Worm (Caenorhabditis elegans) whole organism, young adult: Measurements from ENCODE around the gene fat-6.

Source experiments
- B0261.1 ChIP-seq: sonication (generic microtip); optimal IDR thresholded peaks from 2 replicates; lab custom pipeline; 2016; ENCODE audit warnings: mild to moderate bottlenecking, missing genetic modification characterization, moderate library complexity, missing compliant biosample characterization
- B0336.3 ChIP-seq: fragments of 200-800 bp; sonication (Bioruptor generic); IDR thresholded peaks from 2 replicates; pipeline ENCODE4 v1.3.6; 2022; ENCODE audit warnings: missing genetic modification characterization, missing compliant biosample characterization
- F10E7.11 ChIP-seq: sonication (generic microtip); optimal IDR thresholded peaks from 2 replicates; lab custom pipeline; 2017; ENCODE audit warnings: mild to moderate bottlenecking, missing genetic modification characterization, moderate library complexity, missing compliant biosample characterization
- F23B12.7 ChIP-seq: sonication (generic microtip); optimal IDR thresholded peaks from 2 replicates; lab custom pipeline; 2017; ENCODE audit warnings: missing genetic modification characterization, mild to moderate bottlenecking, missing compliant biosample characterization, antibody characterized with exemption, moderate library complexity; ENCODE audit not compliant: insufficient read depth
- F33H1.4 ChIP-seq: fragments of 200-800 bp; sonication (Bioruptor generic); IDR thresholded peaks from 2 replicates; pipeline ENCODE4 v1.3.6; 2022; ENCODE audit warnings: missing genetic modification reagents, missing genetic modification characterization, missing compliant biosample characterization
- F37B4.10 ChIP-seq: fragments of 200-800 bp; sonication (Bioruptor generic); IDR thresholded peaks from 2 replicates; pipeline ENCODE4 v1.3.6; 2022; ENCODE audit warnings: missing genetic modification characterization, missing compliant biosample characterization
- F39B2.1 ChIP-seq: fragments of 200-800 bp; sonication (Bioruptor generic); IDR thresholded peaks from 2 replicates; pipeline ENCODE4 v1.3.6; 2022; ENCODE audit warnings: missing genetic modification reagents, missing genetic modification characterization, missing compliant biosample characterization
- F55B11.4 ChIP-seq: sonication (generic microtip); optimal IDR thresholded peaks from 2 replicates; lab custom pipeline; 2016; ENCODE audit warnings: missing compliant biosample characterization, missing genetic modification characterization, borderline replicate concordance; ENCODE audit not compliant: insufficient read depth
- K11D2.4 ChIP-seq: fragments of 200-800 bp; sonication (Bioruptor generic); IDR thresholded peaks from 2 replicates; pipeline ENCODE4 v1.3.6; 2022; ENCODE audit warnings: missing genetic modification reagents, missing genetic modification characterization, missing compliant biosample characterization
- T07F8.4 ChIP-seq: sonication (generic microtip); optimal IDR thresholded peaks from 2 replicates; lab custom pipeline; 2016; ENCODE audit warnings: mild to moderate bottlenecking, missing genetic modification characterization, moderate library complexity, missing compliant biosample characterization
- Y53F4B.3 ChIP-seq: fragments of 200-800 bp; sonication (Bioruptor generic); IDR thresholded peaks from 2 replicates; pipeline ENCODE4 v1.3.6; 2022; ENCODE audit warnings: missing genetic modification reagents, missing genetic modification characterization, missing compliant biosample characterization
- Y56A3A.18 ChIP-seq: fragments of 200-800 bp; sonication (Bioruptor generic); IDR thresholded peaks from 2 replicates; pipeline ENCODE4 v1.3.6; 2022; ENCODE audit warnings: missing genetic modification reagents, missing genetic modification characterization, missing compliant biosample characterization
- Y67H2A.10 ChIP-seq: fragments of 200-800 bp; sonication (Bioruptor generic); conservative IDR thresholded peaks from 2 replicates; pipeline ENCODE4 v1.3.6; 2022; ENCODE audit warnings: missing genetic modification reagents, missing genetic modification characterization, missing compliant biosample characterization
- aptf-3 ChIP-seq: fragments of 200-800 bp; sonication (Bioruptor generic); IDR thresholded peaks from 2 replicates; pipeline ENCODE4 v1.3.6; 2022; ENCODE audit warnings: missing genetic modification characterization, missing compliant biosample characterization
- athp-1 ChIP-seq: sonication (generic microtip); optimal IDR thresholded peaks from 2 replicates; lab custom pipeline; 2017; ENCODE audit warnings: mild to moderate bottlenecking, missing genetic modification characterization, missing compliant biosample characterization
- attf-3 ChIP-seq: fragments of 200-800 bp; sonication (Bioruptor generic); conservative IDR thresholded peaks from 2 replicates; pipeline ENCODE4 v1.3.6; 2022; ENCODE audit warnings: missing genetic modification reagents, missing genetic modification characterization, missing compliant biosample characterization
- bed-1 ChIP-seq: fragments of 200-800 bp; sonication (Bioruptor generic); IDR thresholded peaks from 2 replicates; pipeline ENCODE4 v1.3.6; 2022; ENCODE audit warnings: missing genetic modification reagents, missing genetic modification characterization, missing compliant biosample characterization
- cebp-1 ChIP-seq, 2 experiments: fragments of 200-800 bp in 1 of 2; sonication (Bioruptor generic) in 1 of 2; sonication (generic microtip) in 1 of 2; IDR thresholded peaks in 1 of 2; optimal IDR thresholded peaks in 1 of 2; 2 replicates each; pipeline versions ENCODE4 v1.3.6 to Lab custom; 2017 to 2022; ENCODE audit warnings: missing compliant biosample characterization in 2 of 2, missing genetic modification characterization in 2 of 2, mild to moderate bottlenecking in 1 of 2, missing genetic modification reagents in 1 of 2, moderate library complexity in 1 of 2
- ceh-91 ChIP-seq: fragments of 200-800 bp; sonication (Bioruptor generic); IDR thresholded peaks from 2 replicates; pipeline ENCODE4 v1.3.6; 2022; ENCODE audit warnings: missing genetic modification reagents, missing genetic modification characterization, missing compliant biosample characterization
- dox-1 ChIP-seq: fragments of 200-800 bp; sonication (Bioruptor generic); IDR thresholded peaks from 2 replicates; pipeline ENCODE4 v1.3.6; 2022; ENCODE audit warnings: missing genetic modification reagents, missing genetic modification characterization, missing compliant biosample characterization
- efl-1 ChIP-seq: fragments of 150-350 bp; optimal IDR thresholded peaks from 2 replicates; lab custom pipeline; 2014; ENCODE audit warnings: missing biosample characterization, missing genetic modification reagents, missing genetic modification characterization
- egrh-3 ChIP-seq: fragments of 200-800 bp; sonication (Bioruptor generic); IDR thresholded peaks from 2 replicates; pipeline ENCODE4 v1.3.6; 2022; ENCODE audit warnings: missing genetic modification reagents, missing genetic modification characterization, missing compliant biosample characterization
- ekl-4 ChIP-seq: fragments of 200-800 bp; sonication (Bioruptor generic); IDR thresholded peaks from 2 replicates; pipeline ENCODE4 v1.3.6; 2022; ENCODE audit warnings: missing genetic modification reagents, missing genetic modification characterization, missing compliant biosample characterization
- hlh-12 ChIP-seq: sonication (generic microtip); optimal IDR thresholded peaks from 2 replicates; lab custom pipeline; 2016; ENCODE audit warnings: missing genetic modification characterization, missing compliant biosample characterization
- hlh-26 ChIP-seq: fragments of 200-800 bp; sonication (Bioruptor generic); conservative IDR thresholded peaks from 2 replicates; pipeline ENCODE4 v1.3.6; 2022; ENCODE audit warnings: missing genetic modification reagents, missing genetic modification characterization, missing compliant biosample characterization
- hrde-1 ChIP-seq: sonication (generic microtip); optimal IDR thresholded peaks from 2 replicates; lab custom pipeline; 2016; ENCODE audit warnings: missing genetic modification characterization, mild to moderate bottlenecking, missing compliant biosample characterization, moderate library complexity, missing genotype, missing genetic modification reagents, borderline replicate concordance
- hsf-1 ChIP-seq: fragments of 200-800 bp; sonication (Bioruptor generic); IDR thresholded peaks from 2 replicates; pipeline ENCODE4 v1.3.6; 2022; ENCODE audit warnings: missing genetic modification reagents, missing genetic modification characterization, missing compliant biosample characterization
- lin-26 ChIP-seq: fragments of 200-800 bp; sonication (Bioruptor generic); IDR thresholded peaks from 2 replicates; pipeline ENCODE4 v1.3.6; 2022; ENCODE audit warnings: missing genetic modification reagents, missing genetic modification characterization, missing compliant biosample characterization
- lin-35 ChIP-seq, 3 experiments: fragments of 150-350 bp in 2 of 3; sonication (generic microtip) in 1 of 3; optimal IDR thresholded peaks; 2 replicates each; lab custom pipeline; 2014 to 2018; ENCODE audit warnings: missing biosample characterization in 3 of 3, missing genetic modification characterization in 3 of 3, missing genetic modification reagents in 3 of 3
- lir-1 ChIP-seq: fragments of 200-800 bp; sonication (Bioruptor generic); conservative IDR thresholded peaks from 2 replicates; pipeline ENCODE4 v1.3.6; 2022; ENCODE audit warnings: missing genetic modification reagents, missing genetic modification characterization, missing compliant biosample characterization
- lsl-1 ChIP-seq: fragments of 200-800 bp; sonication (Bioruptor generic); optimal IDR thresholded peaks from 2 replicates; lab custom pipeline; 2018; ENCODE audit warnings: mild to moderate bottlenecking, missing genetic modification characterization, moderate library complexity, missing compliant biosample characterization
- lsy-27 ChIP-seq: sonication (generic microtip); optimal IDR thresholded peaks from 2 replicates; lab custom pipeline; 2017; ENCODE audit warnings: missing genetic modification characterization, mild to moderate bottlenecking, missing compliant biosample characterization, antibody characterized with exemption, missing genotype, borderline replicate concordance; ENCODE audit not compliant: insufficient read depth
- madf-3 ChIP-seq: fragments of 200-800 bp; sonication (Bioruptor generic); IDR thresholded peaks from 2 replicates; pipeline ENCODE4 v1.3.6; 2022; ENCODE audit warnings: missing genetic modification reagents, missing genetic modification characterization, missing compliant biosample characterization
- madf-6 ChIP-seq: fragments of 200-800 bp; sonication (Bioruptor generic); IDR thresholded peaks from 2 replicates; pipeline ENCODE4 v1.3.6; 2022; ENCODE audit warnings: missing genetic modification reagents, missing genetic modification characterization, missing compliant biosample characterization
- madf-8 ChIP-seq: fragments of 200-800 bp; sonication (Bioruptor generic); conservative IDR thresholded peaks from 2 replicates; pipeline ENCODE4 v1.3.6; 2022; ENCODE audit warnings: missing genetic modification reagents, missing genetic modification characterization, missing compliant biosample characterization
- mes-4 ChIP-seq: sonication (generic microtip); optimal IDR thresholded peaks from 2 replicates; lab custom pipeline; 2016; ENCODE audit warnings: missing genotype, missing genetic modification characterization, missing compliant biosample characterization
- mxl-1 ChIP-seq: sonication (generic microtip); optimal IDR thresholded peaks from 2 replicates; lab custom pipeline; 2016; ENCODE audit warnings: missing genetic modification characterization, missing compliant biosample characterization
- rcor-1 ChIP-seq: fragments of 200-800 bp; sonication (Bioruptor generic); IDR thresholded peaks from 2 replicates; pipeline ENCODE4 v1.3.6; 2022; ENCODE audit warnings: missing genetic modification reagents, missing genetic modification characterization, missing compliant biosample characterization
- rpc-1 ChIP-seq, 2 experiments: fragments of 150-350 bp in 1 of 2; sonication (generic microtip) in 1 of 2; optimal IDR thresholded peaks; 2 replicates each; lab custom pipeline; 2014 to 2018; ENCODE audit warnings: missing biosample characterization in 1 of 2, missing genetic modification characterization in 1 of 2, missing genetic modification reagents in 1 of 2, missing genotype in 1 of 2
- snpc-1.3 ChIP-seq: sonication (generic microtip); optimal IDR thresholded peaks from 2 replicates; lab custom pipeline; 2017; ENCODE audit warnings: missing genetic modification characterization, mild to moderate bottlenecking, missing compliant biosample characterization, antibody characterized with exemption, moderate library complexity, missing genotype, missing genetic modification reagents; ENCODE audit not compliant: insufficient read depth
- sptf-2 ChIP-seq: fragments of 200-800 bp; sonication (Bioruptor generic); optimal IDR thresholded peaks from 2 replicates; lab custom pipeline; 2018; ENCODE audit warnings: mild to moderate bottlenecking, missing genetic modification characterization, missing compliant biosample characterization
- unc-130 ChIP-seq: sonication (generic microtip); optimal IDR thresholded peaks from 2 replicates; lab custom pipeline; 2016; ENCODE audit warnings: missing genetic modification reagents, missing genetic modification characterization, missing compliant biosample characterization
- unc-62 ChIP-seq: fragments of 150-350 bp; optimal IDR thresholded peaks from 2 replicates; lab custom pipeline; 2014; ENCODE audit warnings: missing biosample characterization, missing genetic modification reagents, missing genetic modification characterization
- zfh-2 ChIP-seq: fragments of 200-800 bp; sonication (Bioruptor generic); conservative IDR thresholded peaks from 2 replicates; pipeline ENCODE4 v1.3.6; 2022; ENCODE audit warnings: missing genetic modification reagents, missing genetic modification characterization, missing compliant biosample characterization
- zim-3 ChIP-seq: sonication (generic microtip); optimal IDR thresholded peaks from 2 replicates; lab custom pipeline; 2017; ENCODE audit warnings: mild to moderate bottlenecking, missing genetic modification characterization, moderate library complexity, missing compliant biosample characterization
- ztf-26 ChIP-seq: sonication (generic microtip); optimal IDR thresholded peaks from 2 replicates; lab custom pipeline; 2017; ENCODE audit warnings: missing genetic modification characterization, missing compliant biosample characterization
- ztf-6 ChIP-seq: fragments of 200-800 bp; sonication (Bioruptor generic); IDR thresholded peaks from 2 replicates; pipeline ENCODE4 v1.3.6; 2022; ENCODE audit warnings: missing genetic modification reagents, missing genetic modification characterization, missing compliant biosample characterization

The fat-6 gene

ce11 chrIV:11956387-11956786, 40.9 kb upstream of the fat-6 start (continued):
- no peak for TF ChIP-seq T07F8.4 (tag; lab: Kevin White, UChicago)
- no peak for TF ChIP-seq hrde-1
- no peak for TF ChIP-seq unc-62 (GFP tag; lab: Kevin White, UChicago)
- TF ChIP-seq cebp-1 (GFP tag; IDR thresholded peaks at IDR 0.05; lab: Robert Waterston, UW) = peak; percentile 67
- peak; percentile 86 for TF ChIP-seq cebp-1 (tag; optimal IDR thresholded peaks at IDR 0.05; lab: Kevin White, UChicago)
- no peak for TF ChIP-seq ztf-6
- TF ChIP-seq lin-26 (GFP tag; lab: Robert Waterston, UW) = peak; percentile 82
- no peak for TF ChIP-seq mes-4
- peak; percentile 49 for TF ChIP-seq athp-1 (tag; lab: Kevin White, UChicago)
- peak; percentile 29; the same call in 1 of the 2 replicates for TF ChIP-seq egrh-3 (GFP tag; lab: Robert Waterston, UW)
- no peak for TF ChIP-seq F55B11.4 (tag; lab: Kevin White, UChicago)
- no peak for TF ChIP-seq aptf-3 (GFP tag; lab: Robert Waterston, UW)
- TF ChIP-seq unc-130 = no peak
- no peak for TF ChIP-seq ceh-91 (GFP tag; lab: Robert Waterston, UW)
- TF ChIP-seq F39B2.1 (GFP tag; lab: Robert Waterston, UW) = no peak
- TF ChIP-seq F10E7.11 = no peak
- peak; percentile 85 for TF ChIP-seq rcor-1
- no peak for TF ChIP-seq hlh-12 (tag; lab: Kevin White, UChicago)
- TF ChIP-seq ekl-4 = peak; percentile 75; the same call in 1 of the 2 replicates
- TF ChIP-seq attf-3 (GFP tag; lab: Robert Waterston, UW) = 0 out of 2 replicates have a peak, but pooled peaks have one; percentile 13
- peak; percentile 77 for TF ChIP-seq hsf-1
- no peak for TF ChIP-seq efl-1
- no peak for TF ChIP-seq madf-8 (GFP tag; lab: Robert Waterston, UW)
- TF ChIP-seq madf-6 (GFP tag; lab: Robert Waterston, UW) = no peak
- TF ChIP-seq F33H1.4 (GFP tag; lab: Robert Waterston, UW) = no peak
- peak; percentile 82 for TF ChIP-seq mxl-1
- no peak for TF ChIP-seq zim-3
- no peak for TF ChIP-seq F23B12.7 (tag; lab: Kevin White, UChicago)
- TF ChIP-seq lir-1 = 0 out of 2 replicates have a peak, but pooled peaks have one; percentile 47
- TF ChIP-seq dox-1 (GFP tag; lab: Robert Waterston, UW) = peak; percentile 71
- TF ChIP-seq hlh-26 (GFP tag; lab: Robert Waterston, UW) = no peak
- no peak for TF ChIP-seq snpc-1.3 (tag; lab: Kevin White, UChicago)
- peak; percentile 97 for TF ChIP-seq ztf-26 (tag; lab: Kevin White, UChicago)
- TF ChIP-seq madf-3 (GFP tag; lab: Robert Waterston, UW) = no peak
- TF ChIP-seq B0261.1 (tag; lab: Kevin White, UChicago) = no peak
- no peak for TF ChIP-seq rpc-1 (optimal IDR thresholded peaks at IDR 0.05; lab: Kevin White, UChicago)
- TF ChIP-seq rpc-1 (tag; optimal IDR thresholded peaks at IDR 0.05; lab: Kevin White, UChicago) = no peak
- no peak for TF ChIP-seq lsl-1
- peak; percentile 92 for TF ChIP-seq zfh-2 (GFP tag; lab: Robert Waterston, UW)
- no peak for TF ChIP-seq F37B4.10 (GFP tag; lab: Robert Waterston, UW)
- TF ChIP-seq B0336.3 = peak; percentile 86; the same call in 1 of the 2 replicates
- 0 out of 2 replicates have a peak, but pooled peaks have one; percentile 10 for TF ChIP-seq Y67H2A.10
- TF ChIP-seq bed-1 (GFP tag; lab: Robert Waterston, UW) = no peak
- no peak for TF ChIP-seq Y53F4B.3
- no peak for TF ChIP-seq lin-35 (GFP tag; optimal IDR thresholded peaks at IDR 0.05; lab: Kevin White, UChicago)
- peak; percentile 93 for TF ChIP-seq K11D2.4 (GFP tag; lab: Robert Waterston, UW)
- no peak for TF ChIP-seq lsy-27
- no peak for TF ChIP-seq sptf-2 (GFP tag; lab: Kevin White, UChicago)
- no peak for TF ChIP-seq Y56A3A.18 (GFP tag; lab: Robert Waterston, UW)
